Worm (Caenorhabditis elegans) whole organism, L3 larva: ENCODE measurements around the gene irld-8.
A peak's percentile ranks its signal among the peaks of the same experiment; 100 is the strongest.

Experiments
- R02D3.7 ChIP-seq: fragments of 150-350 bp; optimal IDR thresholded peaks from 2 replicates; lab custom pipeline; 2014; ENCODE audit warnings: missing biosample characterization, missing genetic modification characterization
- aly-2 ChIP-seq: fragments of 150-350 bp; optimal IDR thresholded peaks from 2 replicates; lab custom pipeline; 2014; ENCODE audit warnings: missing biosample characterization, missing genetic modification characterization
- ama-1 ChIP-seq: fragments of 150-350 bp; optimal IDR thresholded peaks from 2 replicates; lab custom pipeline; 2018
- ceh-16 ChIP-seq: sonication (generic microtip); optimal IDR thresholded peaks from 2 replicates; lab custom pipeline; 2017; ENCODE audit warnings: missing biosample characterization, missing genetic modification characterization
- ceh-28 ChIP-seq: fragments of 150-350 bp; optimal IDR thresholded peaks from 2 replicates; lab custom pipeline; 2014; ENCODE audit warnings: missing biosample characterization, missing genetic modification reagents, missing genetic modification characterization
- ceh-82 ChIP-seq: fragments of 150-350 bp; optimal IDR thresholded peaks from 2 replicates; lab custom pipeline; 2014; ENCODE audit warnings: missing biosample characterization, missing genetic modification characterization
- daf-12 ChIP-seq: fragments of 150-350 bp; optimal IDR thresholded peaks from 2 replicates; lab custom pipeline; 2014; ENCODE audit warnings: missing biosample characterization, missing genetic modification reagents, missing genetic modification characterization
- egl-27 ChIP-seq: sonication (generic microtip); optimal IDR thresholded peaks from 4 replicates; lab custom pipeline; 2017; ENCODE audit warnings: missing biosample characterization, missing genetic modification reagents, missing genetic modification characterization
- elt-1 ChIP-seq: fragments of 150-350 bp; optimal IDR thresholded peaks from 2 replicates; lab custom pipeline; 2014; ENCODE audit warnings: missing biosample characterization, missing genetic modification characterization
- elt-2 ChIP-seq: sonication (generic microtip); optimal IDR thresholded peaks from 2 replicates; lab custom pipeline; 2016; ENCODE audit warnings: missing genetic modification reagents, mild to moderate bottlenecking, missing genetic modification characterization, missing compliant biosample characterization
- elt-3 ChIP-seq, 3 experiments: fragments of 150-350 bp in 1 of 3; sonication (generic microtip) in 2 of 3; optimal IDR thresholded peaks; 2 replicates in 2 of 3; 4 replicates in 1 of 3; lab custom pipeline; 2014 to 2017; ENCODE audit warnings: missing biosample characterization in 3 of 3, missing genetic modification characterization in 3 of 3
- fkh-10 ChIP-seq: sonication (generic microtip); optimal IDR thresholded peaks from 2 replicates; lab custom pipeline; 2017; ENCODE audit warnings: missing biosample characterization, missing genetic modification reagents, missing genetic modification characterization
- fkh-2 ChIP-seq: fragments of 150-350 bp; optimal IDR thresholded peaks from 2 replicates; lab custom pipeline; 2014; ENCODE audit warnings: missing biosample characterization, missing genetic modification reagents, missing genetic modification characterization
- fos-1 ChIP-seq: fragments of 150-350 bp; optimal IDR thresholded peaks from 2 replicates; lab custom pipeline; 2014; ENCODE audit warnings: missing biosample characterization, missing genetic modification characterization
- jun-1 ChIP-seq: fragments of 150-350 bp; optimal IDR thresholded peaks from 2 replicates; lab custom pipeline; 2014; ENCODE audit warnings: missing biosample characterization, missing genetic modification reagents, missing genetic modification characterization
- lin-39 ChIP-seq: fragments of 150-350 bp; optimal IDR thresholded peaks from 2 replicates; lab custom pipeline; 2018; ENCODE audit warnings: missing biosample characterization, missing genetic modification reagents, missing genetic modification characterization
- mdl-1 ChIP-seq: fragments of 150-350 bp; optimal IDR thresholded peaks from 2 replicates; lab custom pipeline; 2014; ENCODE audit warnings: missing biosample characterization, missing genetic modification characterization
- nfya-1 ChIP-seq: sonication (generic microtip); optimal IDR thresholded peaks from 2 replicates; lab custom pipeline; 2017; ENCODE audit warnings: missing genetic modification characterization, mild to moderate bottlenecking, missing compliant biosample characterization, antibody characterized with exemption, moderate library complexity; ENCODE audit not compliant: insufficient read depth
- nhr-12 ChIP-seq: fragments of 150-350 bp; optimal IDR thresholded peaks from 2 replicates; lab custom pipeline; 2014; ENCODE audit warnings: missing biosample characterization, missing genetic modification characterization
- nhr-28 ChIP-seq: fragments of 150-350 bp; optimal IDR thresholded peaks from 2 replicates; lab custom pipeline; 2014; ENCODE audit warnings: missing biosample characterization, missing genetic modification characterization
- nhr-43 ChIP-seq: sonication (generic microtip); optimal IDR thresholded peaks from 2 replicates; lab custom pipeline; 2016; ENCODE audit warnings: mild to moderate bottlenecking, missing genetic modification characterization, missing compliant biosample characterization; ENCODE audit not compliant: poor library complexity, severe bottlenecking
- nhr-67 ChIP-seq: fragments of 150-350 bp; optimal IDR thresholded peaks from 2 replicates; lab custom pipeline; 2014; ENCODE audit warnings: missing biosample characterization, missing genetic modification characterization
- pha-4 ChIP-seq: fragments of 150-350 bp; optimal IDR thresholded peaks from 2 replicates; lab custom pipeline; 2014; ENCODE audit warnings: missing biosample characterization, missing genetic modification reagents, missing genetic modification characterization
- pqm-1 ChIP-seq: fragments of 150-350 bp; optimal IDR thresholded peaks from 2 replicates; lab custom pipeline; 2017; ENCODE audit warnings: missing biosample characterization, missing genetic modification characterization, inconsistent platforms
- sea-2 ChIP-seq: fragments of 150-350 bp; sonication (generic microtip); optimal IDR thresholded peaks from 4 replicates; lab custom pipeline; 2014; ENCODE audit warnings: missing biosample characterization, missing genetic modification reagents, missing genetic modification characterization
- snpc-4 ChIP-seq: fragments of 150-350 bp; optimal IDR thresholded peaks from 2 replicates; lab custom pipeline; 2014; ENCODE audit warnings: missing biosample characterization, missing genetic modification characterization
- tbx-2 ChIP-seq: sonication (generic microtip); optimal IDR thresholded peaks from 2 replicates; lab custom pipeline; 2016; ENCODE audit warnings: mild to moderate bottlenecking, missing genetic modification characterization, missing compliant biosample characterization
- unc-62 ChIP-seq: fragments of 150-350 bp; sonication (generic microtip); optimal IDR thresholded peaks from 4 replicates; lab custom pipeline; 2014; ENCODE audit warnings: missing biosample characterization, missing genetic modification reagents, missing genetic modification characterization
- zag-1 ChIP-seq: fragments of 150-350 bp; optimal IDR thresholded peaks from 2 replicates; lab custom pipeline; 2014; ENCODE audit warnings: missing biosample characterization, missing genetic modification characterization
- ztf-11 ChIP-seq: fragments of 150-350 bp; optimal IDR thresholded peaks from 2 replicates; lab custom pipeline; 2014; ENCODE audit warnings: missing biosample characterization, missing genetic modification characterization
- ztf-4 ChIP-seq: fragments of 150-350 bp; optimal IDR thresholded peaks from 2 replicates; lab custom pipeline; 2014; ENCODE audit warnings: missing biosample characterization, missing genetic modification characterization

Gene irld-8

DNA sequence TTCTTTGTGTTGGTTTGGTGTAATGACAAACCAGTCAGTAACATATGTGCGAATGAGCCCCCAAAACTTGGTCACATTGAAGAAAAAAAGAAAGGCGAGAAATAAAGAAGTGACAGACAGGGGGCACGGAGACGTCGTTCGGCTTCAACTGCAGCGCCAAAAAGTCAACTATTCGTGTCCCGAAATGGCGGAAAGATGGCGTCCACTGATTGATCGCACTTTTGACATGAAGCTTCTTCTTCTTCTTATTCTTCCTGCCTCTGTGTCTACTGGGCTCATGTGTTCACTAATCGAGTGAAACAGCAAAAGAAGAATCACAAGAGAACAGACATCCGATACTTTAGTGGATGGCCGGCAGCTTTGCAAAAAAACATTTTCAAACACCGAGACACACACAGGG, 46.5 kb upstream of the irld-8 start (continued):
- no peak for TF ChIP-seq aly-2 (tag; lab: Kevin White, UChicago)
- no peak for TF ChIP-seq elt-3 (tag; optimal IDR thresholded peaks at IDR 0.05; lab: Kevin White, UChicago)
- TF ChIP-seq snpc-4 (tag; lab: Kevin White, UChicago) = no peak
- no peak for TF ChIP-seq ama-1 (lab: Kevin White, UChicago)
- no peak for TF ChIP-seq tbx-2 (tag; lab: Kevin White, UChicago)
- no peak for TF ChIP-seq R02D3.7 (tag; lab: Kevin White, UChicago)
- no peak for TF ChIP-seq jun-1
- no peak for TF ChIP-seq daf-12
- TF ChIP-seq fkh-10 (GFP tag; lab: Kevin White, UChicago) = no peak

ce11 chrIV:8070299-8070698, 45.3 kb upstream of the irld-8 start:
- TF ChIP-seq snpc-4 (tag; lab: Kevin White, UChicago) = no peak
- no peak for TF ChIP-seq nhr-12 (tag; lab: Kevin White, UChicago)
- no peak for TF ChIP-seq pha-4 (tag; lab: Kevin White, UChicago)
- no peak for TF ChIP-seq sea-2 (GFP tag; lab: Kevin White, UChicago)
- TF ChIP-seq nhr-28 (tag; lab: Kevin White, UChicago) = no peak
- no peak for TF ChIP-seq elt-2 (tag; lab: Kevin White, UChicago)
- TF ChIP-seq zag-1 (tag; lab: Kevin White, UChicago) = no peak
- peak; percentile 46 for TF ChIP-seq elt-1 (tag; lab: Kevin White, UChicago)
- TF ChIP-seq unc-62 (GFP tag; lab: Kevin White, UChicago) = peak; percentile 27
- TF ChIP-seq tbx-2 (tag; lab: Kevin White, UChicago) = no peak
- TF ChIP-seq R02D3.7 (tag; lab: Kevin White, UChicago) = no peak
- peak; percentile 79 for TF ChIP-seq lin-39 (tag; lab: Kevin White, UChicago)
- no peak for TF ChIP-seq fkh-10 (GFP tag; lab: Kevin White, UChicago)
- TF ChIP-seq ceh-16 (tag; lab: Kevin White, UChicago) = no peak
- TF ChIP-seq jun-1 = no peak
- TF ChIP-seq pqm-1 (tag; lab: Kevin White, UChicago) = no peak
- TF ChIP-seq nhr-67 = no peak
- no peak for TF ChIP-seq fos-1
- no peak for TF ChIP-seq nhr-43 (tag; lab: Kevin White, UChicago)
- no peak for TF ChIP-seq ceh-28 (tag; lab: Kevin White, UChicago)
- TF ChIP-seq nfya-1 (tag; lab: Kevin White, UChicago) = peak; percentile 19
- TF ChIP-seq, all 47 proteins: peak for 4

ce11 chrIV:8070934-8071333, 44.6 kb upstream of the irld-8 start:
- TF ChIP-seq nfya-1 (tag; lab: Kevin White, UChicago) (no peak), ceh-82 (tag; lab: Kevin White, UChicago) (no peak), aly-2 (tag; lab: Kevin White, UChicago) (no peak)
- TF ChIP-seq, all 47 proteins: peak for 0

DNA sequence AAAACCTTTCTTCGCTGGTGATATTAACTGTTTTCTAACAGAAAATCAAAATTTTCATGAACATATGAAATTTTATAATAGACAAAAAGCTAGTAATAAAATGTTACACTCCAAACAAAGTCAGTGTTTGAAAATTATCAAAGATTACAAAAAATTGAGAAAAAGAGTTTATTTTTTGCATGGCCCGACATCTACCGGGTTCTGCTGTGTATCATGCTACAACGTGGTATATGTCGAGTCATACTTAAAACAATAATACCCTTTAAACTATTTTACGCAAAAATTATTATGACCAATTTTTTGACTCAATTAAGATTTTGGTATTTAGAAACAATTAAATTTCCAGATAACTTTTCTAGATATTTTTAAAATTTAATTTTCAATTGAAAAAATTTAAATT, 40.0 kb upstream of the irld-8 start:
- TF ChIP-seq snpc-4 (tag; lab: Kevin White, UChicago) (peak; percentile 9), egl-27 (tag; lab: Kevin White, UChicago) (no peak)

- TF ChIP-seq mdl-1 (tag; lab: Kevin White, UChicago) (no peak), nhr-43 (tag; lab: Kevin White, UChicago) (no peak), fkh-10 (GFP tag; lab: Kevin White, UChicago) (peak; percentile 40)
Observed at ce11 chrIV:8076511-8076910, 39.1 kb upstream of the irld-8 start.

- TF ChIP-seq unc-62 (GFP tag; lab: Kevin White, UChicago) (no peak), mdl-1 (tag; lab: Kevin White, UChicago) (no peak), aly-2 (tag; lab: Kevin White, UChicago) (no peak), fkh-10 (GFP tag; lab: Kevin White, UChicago) (no peak), R02D3.7 (tag; lab: Kevin White, UChicago) (no peak), elt-1 (tag; lab: Kevin White, UChicago) (no peak), ama-1 (lab: Kevin White, UChicago) (no peak)
Observed at ce11 chrIV:8080166-8080565, 35.4 kb upstream of the irld-8 start.

- TF ChIP-seq egl-27 (tag; lab: Kevin White, UChicago) (no peak), ztf-11 (no peak), elt-2 (tag; lab: Kevin White, UChicago) (no peak), nhr-12 (tag; lab: Kevin White, UChicago) (no peak), mdl-1 (tag; lab: Kevin White, UChicago) (no peak), fkh-2 (tag; lab: Kevin White, UChicago) (no peak), ztf-4 (tag; lab: Kevin White, UChicago) (no peak), sea-2 (GFP tag; lab: Kevin White, UChicago) (no peak)
Observed at ce11 chrIV:8080782-8081181, 34.8 kb upstream of the irld-8 start.
